Worm (Caenorhabditis elegans) whole organism, L4 larva: ENCODE data around the gene slc-30A9.

ENCODE experiments used
- D1046.2 ChIP-seq: fragments of 200-800 bp; sonication (Bioruptor generic); IDR thresholded peaks from 2 replicates; pipeline ENCODE4 v1.3.6; 2022; ENCODE audit warnings: missing genetic modification characterization, missing compliant biosample characterization
- F26F4.8 ChIP-seq: fragments of 200-800 bp; sonication (Bioruptor generic); conservative IDR thresholded peaks from 2 replicates; pipeline ENCODE4 v1.3.6; 2022; ENCODE audit warnings: missing genetic modification characterization, missing compliant biosample characterization
- F44E2.7 ChIP-seq: fragments of 200-800 bp; sonication (Bioruptor generic); IDR thresholded peaks from 2 replicates; pipeline ENCODE4 v2.1.2; 2022; ENCODE audit warnings: missing genetic modification characterization, missing compliant biosample characterization
- F49E8.2 ChIP-seq: sonication (generic microtip); optimal IDR thresholded peaks from 2 replicates; lab custom pipeline; 2016; ENCODE audit warnings: missing compliant biosample characterization, mild to moderate bottlenecking, missing genetic modification characterization, borderline replicate concordance
- Y75B8A.6 ChIP-seq: fragments of 200-800 bp; sonication (Bioruptor generic); IDR thresholded peaks from 2 replicates; pipeline ENCODE4 v1.3.6; 2022; ENCODE audit warnings: missing genetic modification reagents, missing genetic modification characterization, missing compliant biosample characterization
- ZK337.2 ChIP-seq: fragments of 200-800 bp; sonication (Bioruptor generic); IDR thresholded peaks from 2 replicates; pipeline ENCODE4 v1.3.6; 2022; ENCODE audit warnings: missing genetic modification reagents, missing genetic modification characterization, missing compliant biosample characterization
- ZK546.5 ChIP-seq, 2 experiments: sonication (generic microtip); optimal IDR thresholded peaks; 2 replicates each; lab custom pipeline; 2017; ENCODE audit warnings: missing biosample characterization in 2 of 2, missing genetic modification characterization in 2 of 2
- aha-1 ChIP-seq: fragments of 150-350 bp; peaks from one replicate; lab custom pipeline; 2014; ENCODE audit warnings: missing biosample characterization, missing genetic modification characterization
- daf-16 ChIP-seq, 3 experiments: sonication (generic microtip); optimal IDR thresholded peaks; 2 replicates each; lab custom pipeline; 2016 to 2017; ENCODE audit warnings: missing genetic modification characterization in 3 of 3, missing genetic modification reagents in 3 of 3, mild to moderate bottlenecking in 2 of 3, missing compliant biosample characterization in 2 of 3, missing biosample characterization in 1 of 3, moderate library complexity in 1 of 3
- daf-19 ChIP-seq: fragments of 200-800 bp; sonication (Bioruptor generic); conservative IDR thresholded peaks from 2 replicates; pipeline ENCODE4 v1.3.6; 2022; ENCODE audit warnings: missing genetic modification characterization, missing compliant biosample characterization
- daf-8 ChIP-seq: fragments of 200-800 bp; sonication (Bioruptor generic); IDR thresholded peaks from 2 replicates; pipeline ENCODE4 v1.3.6; 2022; ENCODE audit warnings: missing genetic modification characterization, missing compliant biosample characterization
- dmd-6 ChIP-seq: fragments of 200-800 bp; sonication (Bioruptor generic); IDR thresholded peaks from 2 replicates; pipeline ENCODE4 v1.3.6; 2022; ENCODE audit warnings: missing genetic modification reagents, missing genetic modification characterization, missing compliant biosample characterization
- dmd-9 ChIP-seq: fragments of 200-800 bp; sonication (Bioruptor generic); IDR thresholded peaks from 2 replicates; pipeline ENCODE4 v1.3.6; 2022; ENCODE audit warnings: missing genetic modification reagents, missing genetic modification characterization, missing compliant biosample characterization
- egl-27 ChIP-seq: sonication (generic microtip); optimal IDR thresholded peaks from 3 replicates; lab custom pipeline; 2017; ENCODE audit warnings: missing biosample characterization, missing genetic modification reagents, missing genetic modification characterization
- fkh-10 ChIP-seq: fragments of 150-350 bp; optimal IDR thresholded peaks from 2 replicates; lab custom pipeline; 2014; ENCODE audit warnings: missing biosample characterization, missing genetic modification reagents, missing genetic modification characterization
- hlh-11 ChIP-seq: fragments of 200-800 bp; sonication (Bioruptor generic); optimal IDR thresholded peaks from 2 replicates; lab custom pipeline; 2018; ENCODE audit warnings: mild to moderate bottlenecking, missing genetic modification characterization, missing compliant biosample characterization
- lim-7 ChIP-seq: fragments of 200-800 bp; sonication (Bioruptor generic); IDR thresholded peaks from 2 replicates; pipeline ENCODE4 v1.3.6; 2022; ENCODE audit warnings: missing genetic modification characterization, missing compliant biosample characterization
- lin-15B ChIP-seq: fragments of 150-350 bp; sonication (generic microtip); optimal IDR thresholded peaks from 3 replicates; lab custom pipeline; 2014; ENCODE audit warnings: missing biosample characterization, missing genetic modification characterization
- lin-29 ChIP-seq: fragments of 200-800 bp; sonication (Bioruptor generic); IDR thresholded peaks from 2 replicates; pipeline ENCODE4 v1.3.6; 2022; ENCODE audit warnings: missing genetic modification reagents, missing genetic modification characterization, missing compliant biosample characterization
- lin-39 ChIP-seq: fragments of 150-350 bp; optimal IDR thresholded peaks from 2 replicates; lab custom pipeline; 2014; ENCODE audit warnings: missing biosample characterization, missing genetic modification reagents, missing genetic modification characterization
- mdl-1 ChIP-seq, 2 experiments: fragments of 150-350 bp in 1 of 2; sonication (generic microtip) in 1 of 2; optimal IDR thresholded peaks; 2 replicates each; lab custom pipeline; 2014 to 2017; ENCODE audit warnings: missing biosample characterization in 2 of 2, missing genetic modification characterization in 2 of 2
- mes-2 ChIP-seq: sonication (generic microtip); optimal IDR thresholded peaks from 2 replicates; lab custom pipeline; 2016; ENCODE audit warnings: missing genotype, mild to moderate bottlenecking, missing genetic modification characterization, missing compliant biosample characterization; ENCODE audit not compliant: poor library complexity, severe bottlenecking
- mxl-3 ChIP-seq: fragments of 200-800 bp; sonication (Bioruptor generic); optimal IDR thresholded peaks from 2 replicates; lab custom pipeline; 2018; ENCODE audit warnings: mild to moderate bottlenecking, missing genetic modification characterization, missing compliant biosample characterization
- nhr-28 ChIP-seq: fragments of 150-350 bp; optimal IDR thresholded peaks from 2 replicates; lab custom pipeline; 2014; ENCODE audit warnings: missing biosample characterization, missing genetic modification characterization
- nhr-6 ChIP-seq: fragments of 150-350 bp; optimal IDR thresholded peaks from 2 replicates; lab custom pipeline; 2014; ENCODE audit warnings: missing biosample characterization, missing genetic modification characterization
- php-3 ChIP-seq: fragments of 200-800 bp; sonication (Bioruptor generic); IDR thresholded peaks from 2 replicates; pipeline ENCODE4 v1.3.6; 2022; ENCODE audit warnings: missing genetic modification reagents, missing genetic modification characterization, missing compliant biosample characterization
- pqm-1 ChIP-seq: sonication (generic microtip); optimal IDR thresholded peaks from 2 replicates; lab custom pipeline; 2017; ENCODE audit warnings: missing biosample characterization, missing genetic modification characterization
- saeg-2 ChIP-seq: fragments of 200-800 bp; sonication (Bioruptor generic); IDR thresholded peaks from 2 replicates; pipeline ENCODE4 v1.3.6; 2022; ENCODE audit warnings: missing genetic modification reagents, missing genetic modification characterization, missing compliant biosample characterization
- set-16 ChIP-seq: fragments of 200-800 bp; sonication (Bioruptor generic); IDR thresholded peaks from 2 replicates; pipeline ENCODE4 v1.3.6; 2022; ENCODE audit warnings: missing genetic modification reagents, missing genetic modification characterization, missing compliant biosample characterization
- snpc-1.2 ChIP-seq: fragments of 200-800 bp; sonication (Bioruptor generic); IDR thresholded peaks from 2 replicates; pipeline ENCODE4 v1.3.6; 2022; ENCODE audit warnings: missing genetic modification reagents, missing genetic modification characterization, missing compliant biosample characterization
- snpc-4 ChIP-seq: fragments of 150-350 bp; optimal IDR thresholded peaks from 2 replicates; lab custom pipeline; 2014; ENCODE audit warnings: missing biosample characterization, missing genetic modification characterization
- tag-97 ChIP-seq: fragments of 200-800 bp; sonication (Bioruptor generic); IDR thresholded peaks from 2 replicates; pipeline ENCODE4 v1.3.6; 2022; ENCODE audit warnings: missing genetic modification characterization, missing compliant biosample characterization
- unc-62 ChIP-seq, 3 experiments: fragments of 150-350 bp in 1 of 3; sonication (generic microtip); optimal IDR thresholded peaks in 2 of 3; peaks in 1 of 3; 1 replicate in 1 of 3; 2 replicates in 2 of 3; lab custom pipeline; 2014 to 2017; ENCODE audit warnings: missing biosample characterization in 3 of 3, missing genetic modification characterization in 3 of 3, missing genetic modification reagents in 3 of 3, missing genotype in 1 of 3
- zag-1 ChIP-seq: fragments of 150-350 bp; optimal IDR thresholded peaks from 2 replicates; lab custom pipeline; 2014; ENCODE audit warnings: missing biosample characterization, missing genetic modification characterization

slc-30A9 gene

DNA sequence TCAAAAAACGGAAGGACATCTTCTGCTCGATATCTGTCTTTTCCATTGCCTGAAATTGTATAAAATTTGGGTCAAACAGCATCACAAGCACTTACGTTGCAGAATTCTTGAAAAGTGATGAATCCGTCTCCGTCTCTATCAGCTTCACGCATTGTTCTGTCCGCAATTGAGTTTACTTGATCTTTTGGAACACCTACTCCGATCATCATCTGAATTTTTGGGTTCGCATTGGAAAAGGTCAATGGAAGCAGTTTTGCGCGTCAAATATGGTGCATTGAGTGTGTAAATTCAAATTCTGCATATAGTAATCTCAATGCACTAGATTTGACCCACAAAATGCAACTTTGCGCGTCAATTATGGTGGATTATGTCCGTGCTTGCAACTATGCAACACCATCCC, 17.1 kb downstream of the slc-30A9 start:
- TF ChIP-seq dmd-9 (GFP tag; lab: Robert Waterston, UW), result no peak
- TF ChIP-seq unc-62 (GFP tag; optimal IDR thresholded peaks at IDR 0.05 in 1 of 2; lab: Kevin White, UChicago), result peak in 1 of 2 experiments; percentile 97
- TF ChIP-seq unc-62 (tag; optimal IDR thresholded peaks at IDR 0.05; lab: Kevin White, UChicago), result no peak
- TF ChIP-seq, all 104 proteins: peak for 1

DNA sequence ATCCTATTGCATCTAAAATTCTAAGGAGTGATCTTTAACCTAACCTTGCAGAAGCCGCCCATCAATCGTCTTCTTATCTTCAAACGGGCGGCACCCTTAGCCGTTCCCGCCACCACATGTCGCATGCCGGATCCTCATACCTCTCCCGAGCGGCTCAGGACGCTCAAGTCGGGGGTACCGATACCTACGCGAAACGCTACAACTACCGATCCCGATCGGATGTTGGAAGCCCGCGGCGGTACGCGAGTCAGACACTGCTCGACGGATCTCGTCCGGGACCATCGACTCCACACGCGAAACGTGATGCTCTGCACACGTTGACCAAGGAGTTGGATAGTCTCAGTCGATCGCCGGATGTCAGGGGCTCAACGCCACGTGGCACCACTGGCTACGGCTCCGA, 19.3 kb downstream of the slc-30A9 start:
- no peak for TF ChIP-seq fkh-10 (GFP tag; lab: Kevin White, UChicago)
- TF ChIP-seq ZK546.5 (tag; optimal IDR thresholded peaks at IDR 0.05; lab: Kevin White, UChicago), result no peak
- no peak for TF ChIP-seq saeg-2 (GFP tag; lab: Robert Waterston, UW)
- peak; percentile 37; the same call in 1 of the 2 replicates for TF ChIP-seq F26F4.8 (GFP tag; lab: Robert Waterston, UW)
- TF ChIP-seq snpc-4 (tag; lab: Kevin White, UChicago), result no peak
- TF ChIP-seq daf-16 (GFP tag; optimal IDR thresholded peaks at IDR 0.05; lab: Kevin White, UChicago), result no peak
- TF ChIP-seq daf-16 (tag; optimal IDR thresholded peaks at IDR 0.05; lab: Kevin White, UChicago), result no peak
- no peak for TF ChIP-seq mes-2 (tag; lab: Kevin White, UChicago)
- TF ChIP-seq F44E2.7, result no peak
- TF ChIP-seq set-16 (GFP tag; lab: Robert Waterston, UW), result peak; percentile 85
- no peak for TF ChIP-seq lim-7 (GFP tag; lab: Robert Waterston, UW)
- TF ChIP-seq mdl-1 (tag; optimal IDR thresholded peaks at IDR 0.05; lab: Kevin White, UChicago), result no peak

DNA sequence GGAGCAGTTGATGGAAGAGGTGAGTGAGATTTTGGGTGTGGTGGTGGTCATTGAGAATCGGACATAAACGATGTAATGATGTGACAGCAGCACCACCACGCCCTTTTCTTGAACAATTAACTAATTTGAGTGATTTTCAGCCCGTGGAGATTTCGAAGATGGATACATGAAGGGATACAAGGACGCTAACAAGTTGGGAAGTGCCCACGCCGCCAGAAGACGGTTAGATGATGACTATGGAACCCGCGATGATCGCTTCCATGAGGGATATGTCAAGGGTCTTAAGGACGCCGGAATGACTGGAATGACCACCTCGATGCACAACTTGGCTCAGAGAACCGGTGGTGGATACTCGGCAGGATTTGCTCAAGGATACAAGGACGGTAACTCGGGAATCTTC, 20.6 kb downstream of the slc-30A9 start:
- TF ChIP-seq dmd-6 (GFP tag; lab: Robert Waterston, UW) (no peak), unc-62 (GFP tag; optimal IDR thresholded peaks at IDR 0.05 in 1 of 2; lab: Kevin White, UChicago) (peak in 1 of 2 experiments; percentile 96), unc-62 (tag; optimal IDR thresholded peaks at IDR 0.05; lab: Kevin White, UChicago) (no peak)

DNA sequence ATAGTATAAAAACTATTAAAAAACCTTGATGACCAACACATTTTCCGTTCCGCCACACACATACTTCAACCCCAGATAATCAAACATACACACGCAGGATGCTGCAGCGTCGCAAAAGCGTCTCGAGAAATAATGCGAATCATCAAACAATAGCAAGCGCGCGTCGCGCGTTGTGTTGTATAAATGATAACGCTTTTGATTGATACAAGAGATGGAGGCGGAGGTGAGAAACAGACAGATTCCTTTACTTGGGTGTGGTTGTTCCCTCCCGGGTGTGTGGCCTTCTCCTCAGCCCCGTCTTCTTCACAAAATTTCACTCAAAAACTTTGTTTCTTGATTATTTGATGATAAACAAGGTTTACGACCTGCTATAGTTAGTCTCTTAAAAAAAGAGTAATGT, 22.5 kb downstream of the slc-30A9 start:
- TF ChIP-seq egl-27 (tag; lab: Kevin White, UChicago) (no peak), hlh-11 (tag; lab: Kevin White, UChicago) (peak; percentile 56), unc-62 (GFP tag; optimal IDR thresholded peaks at IDR 0.05 in 1 of 2; lab: Kevin White, UChicago) (peak in 1 of 2 experiments; percentile 77), unc-62 (tag; optimal IDR thresholded peaks at IDR 0.05; lab: Kevin White, UChicago) (no peak), php-3 (peak; percentile 54; the same call in 1 of the 2 replicates), zag-1 (tag; lab: Kevin White, UChicago) (no peak), nhr-28 (tag; lab: Kevin White, UChicago) (peak; percentile 75), daf-8 (GFP tag; lab: Robert Waterston, UW) (no peak), pqm-1 (tag; lab: Kevin White, UChicago) (peak; percentile 59), dmd-6 (GFP tag; lab: Robert Waterston, UW) (peak; percentile 50), F49E8.2 (tag; lab: Kevin White, UChicago) (no peak), snpc-1.2 (GFP tag; lab: Robert Waterston, UW) (0 out of 2 replicates have a peak, but pooled peaks have one; percentile 8), lin-15B (tag; lab: Kevin White, UChicago) (no peak), mxl-3 (GFP tag; lab: Kevin White, UChicago) (peak; percentile 83), nhr-6 (tag; lab: Kevin White, UChicago) (no peak), tag-97 (GFP tag; lab: Robert Waterston, UW) (no peak)

DNA sequence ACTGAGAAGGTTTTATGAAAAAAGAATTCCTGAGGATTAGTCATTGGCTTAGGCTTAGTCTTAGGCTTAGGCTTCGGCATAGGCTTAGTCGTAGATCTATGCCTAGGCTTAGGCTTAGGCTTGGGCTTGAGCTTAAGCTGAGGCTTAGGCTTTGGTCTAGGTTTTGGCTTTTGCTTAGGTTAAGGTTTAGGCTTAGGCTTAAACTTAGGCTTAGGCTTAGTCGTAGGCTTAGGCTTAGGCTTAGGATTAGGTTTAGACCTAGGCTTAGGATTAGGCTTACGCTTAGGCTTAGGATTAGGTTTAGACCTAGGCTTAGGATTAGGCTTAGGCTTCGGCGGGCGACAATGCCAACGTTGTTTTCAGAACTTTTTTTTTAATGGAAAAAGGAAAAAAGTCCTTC, 23.2 kb downstream of the slc-30A9 start:
- TF ChIP-seq D1046.2 (GFP tag; lab: Robert Waterston, UW), result no peak
- no peak for TF ChIP-seq lin-29 (GFP tag; lab: Robert Waterston, UW)
- TF ChIP-seq Y75B8A.6 (GFP tag; lab: Robert Waterston, UW), result no peak
- TF ChIP-seq lin-39 (tag; lab: Kevin White, UChicago), result no peak
- peak; percentile 2 for TF ChIP-seq aha-1
- no peak for TF ChIP-seq snpc-1.2 (GFP tag; lab: Robert Waterston, UW)
- no peak for TF ChIP-seq ZK337.2
- no peak for TF ChIP-seq daf-19 (GFP tag; lab: Robert Waterston, UW)
- no peak for TF ChIP-seq fkh-10 (GFP tag; lab: Kevin White, UChicago)
